Fruit fly (Drosophila melanogaster) whole organism, embryonic: ENCODE measurements around the gene Syt1.

ENCODE experiments used
- Aef1 ChIP-seq: fragments of 200-800 bp; sonication (Bioruptor generic); IDR thresholded peaks from 3 replicates; pipeline ENCODE4 v1.3.6; 2022; ENCODE audit warnings: missing biosample characterization, missing genetic modification characterization
- Antp ChIP-seq: fragments of 200-800 bp; sonication (Bioruptor generic); optimal IDR thresholded peaks from 3 replicates; lab custom pipeline; 2016; ENCODE audit warnings: missing biosample characterization, missing genetic modification characterization
- Bteb2 ChIP-seq: fragments of 200-800 bp; sonication (Bioruptor generic); optimal IDR thresholded peaks from 2 replicates; lab custom pipeline; 2016; ENCODE audit warnings: missing biosample characterization, missing genetic modification characterization
- CG10147 ChIP-seq: fragments of 200-800 bp; sonication (Bioruptor generic); optimal IDR thresholded peaks from 2 replicates; lab custom pipeline; 2019; ENCODE audit warnings: missing biosample characterization, mild to moderate bottlenecking, missing genetic modification characterization, moderate library complexity
- CG11247 ChIP-seq: fragments of 200-800 bp; sonication (Bioruptor generic); IDR thresholded peaks from 2 replicates; pipeline ENCODE4 v1.3.6; 2022; ENCODE audit warnings: missing biosample characterization, missing genetic modification characterization
- CG12391 ChIP-seq: fragments of 200-800 bp; sonication (Bioruptor generic); optimal IDR thresholded peaks from 3 replicates; lab custom pipeline; 2018; ENCODE audit warnings: missing biosample characterization, mild to moderate bottlenecking, missing genetic modification characterization, moderate library complexity
- CG12744 ChIP-seq: fragments of 200-800 bp; sonication (Bioruptor generic); optimal IDR thresholded peaks from 2 replicates; lab custom pipeline; 2016; ENCODE audit warnings: missing biosample characterization, missing genetic modification characterization
- CG13624 ChIP-seq: fragments of 200-800 bp; sonication (Bioruptor generic); optimal IDR thresholded peaks from 2 replicates; lab custom pipeline; 2016; ENCODE audit warnings: missing biosample characterization, missing genetic modification characterization
- CG15073 ChIP-seq: fragments of 200-800 bp; sonication (Bioruptor generic); optimal IDR thresholded peaks from 2 replicates; lab custom pipeline; 2016; ENCODE audit warnings: missing biosample characterization, missing genetic modification characterization
- CG18262 ChIP-seq: fragments of 200-800 bp; optimal IDR thresholded peaks from 3 replicates; lab custom pipeline; 2019; ENCODE audit warnings: missing biosample characterization, mild to moderate bottlenecking, missing genetic modification characterization, moderate library complexity
- CG3995 ChIP-seq: fragments of 200-800 bp; sonication (Bioruptor generic); optimal IDR thresholded peaks from 3 replicates; lab custom pipeline; 2016; ENCODE audit warnings: missing biosample characterization, missing genetic modification characterization
- CG5953 ChIP-seq: fragments of 200-800 bp; sonication (Bioruptor generic); IDR thresholded peaks from 2 replicates; pipeline ENCODE4 v1.3.6; 2022; ENCODE audit warnings: missing biosample characterization, missing genetic modification characterization
- CG6254 ChIP-seq: fragments of 200-800 bp; sonication (Bioruptor generic); optimal IDR thresholded peaks from 3 replicates; lab custom pipeline; 2017; ENCODE audit warnings: mild to moderate bottlenecking, missing biosample characterization, missing genetic modification reagents, missing genetic modification characterization
- CG6689 ChIP-seq: fragments of 200-800 bp; sonication (Bioruptor generic); IDR thresholded peaks from 2 replicates; pipeline ENCODE4 v1.3.6; 2022; ENCODE audit warnings: missing biosample characterization, missing genetic modification characterization
- CG7745 ChIP-seq: fragments of 200-800 bp; sonication (Bioruptor generic); optimal IDR thresholded peaks from 2 replicates; lab custom pipeline; 2018; ENCODE audit warnings: missing biosample characterization, mild to moderate bottlenecking, missing genetic modification characterization, moderate library complexity
- CG7786 ChIP-seq: fragments of 200-800 bp; sonication (Bioruptor generic); optimal IDR thresholded peaks from 2 replicates; lab custom pipeline; 2016; ENCODE audit warnings: missing biosample characterization, missing genetic modification characterization
- CG7839 ChIP-seq: fragments of 200-800 bp; sonication (Bioruptor generic); optimal IDR thresholded peaks from 3 replicates; lab custom pipeline; 2018; ENCODE audit warnings: missing biosample characterization, mild to moderate bottlenecking, missing genetic modification characterization, moderate library complexity
- CG8765 ChIP-seq: fragments of 200-800 bp; sonication (Bioruptor generic); IDR thresholded peaks from 2 replicates; pipeline ENCODE4 v1.3.6; 2022; ENCODE audit warnings: missing biosample characterization, missing genetic modification characterization
- CG8944 ChIP-seq: fragments of 200-800 bp; sonication (Bioruptor generic); optimal IDR thresholded peaks from 3 replicates; lab custom pipeline; 2016; ENCODE audit warnings: missing biosample characterization, missing genetic modification characterization
- CG9437 ChIP-seq: fragments of 200-800 bp; sonication (Bioruptor generic); optimal IDR thresholded peaks from 2 replicates; lab custom pipeline; 2018; ENCODE audit warnings: missing biosample characterization, mild to moderate bottlenecking, missing genetic modification characterization
- CG9932 ChIP-seq: fragments of 200-800 bp; sonication (Bioruptor generic); IDR thresholded peaks from 2 replicates; pipeline ENCODE4 v1.3.6; 2022; ENCODE audit warnings: missing biosample characterization, missing genetic modification characterization
- CHES-1-like ChIP-seq: fragments of 200-800 bp; sonication (Bioruptor generic); optimal IDR thresholded peaks from 2 replicates; lab custom pipeline; 2016; ENCODE audit warnings: missing biosample characterization, missing genetic modification characterization
- Camta ChIP-seq: fragments of 200-800 bp; sonication (Bioruptor generic); optimal IDR thresholded peaks from 2 replicates; lab custom pipeline; 2016; ENCODE audit warnings: missing biosample characterization, missing genetic modification characterization
- ERR ChIP-seq: fragments of 200-800 bp; sonication (Bioruptor generic); optimal IDR thresholded peaks from 2 replicates; lab custom pipeline; 2016; ENCODE audit warnings: missing biosample characterization, missing genetic modification characterization
- HLH54F ChIP-seq: fragments of 200-800 bp; sonication (Bioruptor generic); optimal IDR thresholded peaks from 3 replicates; lab custom pipeline; 2016; ENCODE audit warnings: missing biosample characterization, missing genetic modification characterization
- Hand ChIP-seq: fragments of 200-800 bp; sonication (Bioruptor generic); optimal IDR thresholded peaks from 2 replicates; lab custom pipeline; 2017; ENCODE audit warnings: mild to moderate bottlenecking, missing biosample characterization, missing genetic modification reagents, missing genetic modification characterization
- Mrtf ChIP-seq: fragments of 200-800 bp; sonication (Bioruptor generic); IDR thresholded peaks from 3 replicates; pipeline ENCODE4 v1.3.6; 2022; ENCODE audit warnings: missing biosample characterization, missing genetic modification characterization
- Scr ChIP-seq: fragments of 200-800 bp; sonication (Bioruptor generic); IDR thresholded peaks from 2 replicates; pipeline ENCODE4 v1.3.6; 2022; ENCODE audit warnings: missing biosample characterization, missing genetic modification characterization; ENCODE audit not compliant: partially characterized antibody
- Ssrp ChIP-seq: fragments of 200-800 bp; sonication (Bioruptor generic); optimal IDR thresholded peaks from 2 replicates; lab custom pipeline; 2018; ENCODE audit warnings: missing biosample characterization, mild to moderate bottlenecking, missing genetic modification characterization, moderate library complexity
- Stat92E ChIP-seq, 3 experiments: fragments of >200 bp in 2 of 3; fragments of 200-800 bp in 1 of 3; sonication (Bioruptor generic) in 1 of 3; optimal IDR thresholded peaks; 2 replicates each; lab custom pipeline; 2017 to 2019; ENCODE audit warnings: missing biosample characterization in 3 of 3, missing genetic modification characterization in 3 of 3, mild to moderate bottlenecking in 1 of 3, moderate library complexity in 1 of 3
- YL-1 ChIP-seq: fragments of 200-800 bp; sonication (Bioruptor generic); optimal IDR thresholded peaks from 3 replicates; lab custom pipeline; 2017; ENCODE audit warnings: missing biosample characterization, mild to moderate bottlenecking, missing genetic modification characterization
- al ChIP-seq: fragments of 200-800 bp; sonication (Bioruptor generic); IDR thresholded peaks from 2 replicates; pipeline ENCODE4 v1.3.6; 2022; ENCODE audit warnings: missing biosample characterization, missing genetic modification characterization
- bbx ChIP-seq: fragments of 200-800 bp; sonication (Bioruptor generic); IDR thresholded peaks from 2 replicates; pipeline ENCODE4 v1.3.6; 2022; ENCODE audit warnings: missing biosample characterization, missing genetic modification characterization; ENCODE audit not compliant: partially characterized antibody
- bigmax ChIP-seq: fragments of 200-800 bp; sonication (Bioruptor generic); optimal IDR thresholded peaks from 2 replicates; lab custom pipeline; 2018; ENCODE audit warnings: missing biosample characterization, mild to moderate bottlenecking, missing genetic modification characterization
- croc ChIP-seq: fragments of 200-800 bp; sonication (Bioruptor generic); conservative IDR thresholded peaks from 3 replicates; pipeline ENCODE4 v1.3.6; 2022; ENCODE audit warnings: missing biosample characterization, missing genetic modification characterization
- ems ChIP-seq: fragments of 200-800 bp; sonication (Bioruptor generic); optimal IDR thresholded peaks from 3 replicates; lab custom pipeline; 2016; ENCODE audit warnings: missing biosample characterization, missing genetic modification characterization
- ftz-f1 ChIP-seq: fragments of 200-800 bp; sonication (Bioruptor generic); optimal IDR thresholded peaks from 2 replicates; lab custom pipeline; 2016; ENCODE audit warnings: missing biosample characterization, missing genetic modification characterization
- gem ChIP-seq: fragments of 200-800 bp; sonication (Bioruptor generic); optimal IDR thresholded peaks from 2 replicates; lab custom pipeline; 2019; ENCODE audit warnings: missing biosample characterization, mild to moderate bottlenecking, missing genetic modification characterization, moderate library complexity
- grn ChIP-seq: fragments of 200-800 bp; sonication (Bioruptor generic); optimal IDR thresholded peaks from 3 replicates; lab custom pipeline; 2017; ENCODE audit warnings: missing biosample characterization, missing genetic modification characterization
- h ChIP-seq: fragments of >200 bp; optimal IDR thresholded peaks from 2 replicates; lab custom pipeline; 2017
- ind ChIP-seq: fragments of 200-800 bp; sonication (Bioruptor generic); optimal IDR thresholded peaks from 3 replicates; lab custom pipeline; 2016; ENCODE audit warnings: missing biosample characterization, missing genetic modification characterization
- klu ChIP-seq: fragments of 200-800 bp; sonication (Bioruptor generic); IDR thresholded peaks from 2 replicates; pipeline ENCODE4 v1.3.6; 2022; ENCODE audit warnings: missing biosample characterization, missing genetic modification characterization
- lmd ChIP-seq: fragments of 200-800 bp; sonication (Bioruptor generic); IDR thresholded peaks from 2 replicates; pipeline ENCODE4 v1.3.6; 2022; ENCODE audit warnings: missing biosample characterization, missing genetic modification characterization
- lov ChIP-seq, 2 experiments: fragments of 200-800 bp in 1 of 2; fragments of >200 bp in 1 of 2; sonication (Bioruptor generic) in 1 of 2; IDR thresholded peaks in 1 of 2; optimal IDR thresholded peaks in 1 of 2; 2 replicates in 1 of 2; 3 replicates in 1 of 2; pipeline versions ENCODE4 v1.3.6 to Lab custom; 2017 to 2022; ENCODE audit warnings: missing biosample characterization in 1 of 2, missing genetic modification characterization in 1 of 2
- luna ChIP-seq: fragments of 200-800 bp; sonication (Bioruptor generic); optimal IDR thresholded peaks from 2 replicates; lab custom pipeline; 2016; ENCODE audit warnings: missing biosample characterization, missing genetic modification characterization
- odd ChIP-seq: fragments of 200-800 bp; sonication (Bioruptor generic); optimal IDR thresholded peaks from 2 replicates; lab custom pipeline; 2017; ENCODE audit warnings: missing biosample characterization, mild to moderate bottlenecking, missing genetic modification characterization
- pfk ChIP-seq: fragments of 200-800 bp; sonication (Bioruptor generic); optimal IDR thresholded peaks from 2 replicates; lab custom pipeline; 2018; ENCODE audit warnings: missing biosample characterization, mild to moderate bottlenecking, missing genetic modification characterization, moderate library complexity
- pho ChIP-seq: fragments of 200-800 bp; sonication (Bioruptor generic); optimal IDR thresholded peaks from 2 replicates; lab custom pipeline; 2016; ENCODE audit warnings: missing biosample characterization, missing genetic modification characterization
- repo ChIP-seq: fragments of 200-800 bp; sonication (Bioruptor generic); optimal IDR thresholded peaks from 2 replicates; lab custom pipeline; 2016; ENCODE audit warnings: missing biosample characterization, missing genetic modification characterization
- row ChIP-seq: fragments of 200-800 bp; sonication (Bioruptor generic); IDR thresholded peaks from 3 replicates; pipeline ENCODE4 v1.3.6; 2022; ENCODE audit warnings: missing biosample characterization, missing genetic modification characterization
- run ChIP-seq: fragments of 200-800 bp; sonication (Bioruptor generic); optimal IDR thresholded peaks from 3 replicates; lab custom pipeline; 2018; ENCODE audit warnings: missing biosample characterization, mild to moderate bottlenecking, missing genetic modification characterization
- sisA ChIP-seq: fragments of 200-800 bp; sonication (Bioruptor generic); IDR thresholded peaks from 2 replicates; pipeline ENCODE4 v1.3.6; 2022; ENCODE audit warnings: missing biosample characterization, missing genetic modification characterization

Syt1 gene

DNA sequence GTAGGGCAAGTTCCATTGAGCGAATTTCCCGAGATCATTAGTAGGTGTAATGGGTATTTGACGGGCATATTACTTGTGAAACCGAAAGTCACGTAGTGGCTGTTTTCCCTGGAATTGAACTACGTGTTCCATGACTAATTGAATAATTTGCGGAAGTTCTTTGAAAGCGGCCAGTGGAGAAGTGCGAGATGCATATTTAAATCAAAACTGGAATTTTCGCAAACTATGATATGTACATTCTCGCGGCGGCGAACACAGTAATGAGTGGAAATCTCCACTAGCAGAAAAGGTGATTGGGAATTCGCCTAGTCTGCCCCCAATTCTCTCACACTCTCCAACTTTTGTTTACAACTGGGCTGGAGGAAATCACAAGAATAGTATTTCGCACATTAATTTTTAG is 64.8 kb downstream of the Syt1 start (continued):
- TF ChIP-seq CG8944 = no peak
- TF ChIP-seq HLH54F (GFP tag; lab: Kevin White, UChicago) = peak; percentile 35
- TF ChIP-seq Stat92E (GFP tag; optimal IDR thresholded peaks at IDR 0.05; lab: Kevin White, UChicago) = no peak
- peak; percentile 37 for TF ChIP-seq CG10147
- no peak for TF ChIP-seq ems (GFP tag; lab: Kevin White, UChicago)
- TF ChIP-seq YL-1 (GFP tag; lab: Kevin White, UChicago) = no peak
- TF ChIP-seq CG15073 (GFP tag; lab: Kevin White, UChicago) = no peak
- TF ChIP-seq Hand (GFP tag; lab: Kevin White, UChicago) = no peak
- TF ChIP-seq gem (tag; lab: Kevin White, UChicago) = no peak
- no peak for TF ChIP-seq CG12391
- TF ChIP-seq CG9437 (GFP tag; lab: Kevin White, UChicago) = no peak
- TF ChIP-seq CG11247 (GFP tag; lab: Robert Waterston, UW) = no peak
- no peak for TF ChIP-seq bigmax (GFP tag; lab: Kevin White, UChicago)
- TF ChIP-seq CG12744 = no peak
- TF ChIP-seq CG7745 (tag; lab: Kevin White, UChicago) = no peak
- TF ChIP-seq repo (GFP tag; lab: Kevin White, UChicago) = no peak
- TF ChIP-seq croc = no peak
- no peak for TF ChIP-seq CG6254
- no peak for TF ChIP-seq bbx (GFP tag; lab: Robert Waterston, UW)
- TF ChIP-seq CG9932 (GFP tag; lab: Robert Waterston, UW) = peak; percentile 59
- TF ChIP-seq ERR (GFP tag; lab: Kevin White, UChicago) = no peak
- 0 out of 2 replicates have a peak, but pooled peaks have one; percentile 11 for TF ChIP-seq CG6689 (GFP tag; lab: Robert Waterston, UW)
- no peak for TF ChIP-seq lov (optimal IDR thresholded peaks at IDR 0.05; lab: Kevin White, UChicago)
- TF ChIP-seq lov (GFP tag; IDR thresholded peaks at IDR 0.05; lab: Robert Waterston, UW) = no peak
- no peak for TF ChIP-seq CG8765 (GFP tag; lab: Robert Waterston, UW)
- no peak for TF ChIP-seq h (lab: Kevin White, UChicago)
- peak; percentile 12 for TF ChIP-seq luna (GFP tag; lab: Kevin White, UChicago)
- TF ChIP-seq klu (GFP tag; lab: Robert Waterston, UW) = 0 out of 2 replicates have a peak, but pooled peaks have one; percentile 29
- no peak for TF ChIP-seq Mrtf (GFP tag; lab: Robert Waterston, UW)
- TF ChIP-seq CG7839 (tag; lab: Kevin White, UChicago) = no peak
- no peak for TF ChIP-seq odd (GFP tag; lab: Kevin White, UChicago)
- TF ChIP-seq lmd = no peak
- peak; percentile 21 for TF ChIP-seq CG7786 (GFP tag; lab: Kevin White, UChicago)
- TF ChIP-seq al (GFP tag; lab: Robert Waterston, UW) = peak; percentile 56; the same call in 1 of the 2 replicates
- TF ChIP-seq Bteb2 (GFP tag; lab: Kevin White, UChicago) = no peak
- no peak for TF ChIP-seq Ssrp (tag; lab: Kevin White, UChicago)
- peak; percentile 44 for TF ChIP-seq pho (GFP tag; lab: Kevin White, UChicago)
- no peak for TF ChIP-seq Scr (GFP tag; lab: Robert Waterston, UW)
- TF ChIP-seq CG13624 (GFP tag; lab: Kevin White, UChicago) = peak; percentile 11
- no peak for TF ChIP-seq pfk (GFP tag; lab: Kevin White, UChicago)
- TF ChIP-seq row (GFP tag; lab: Robert Waterston, UW) = 0 out of 3 replicates have a peak, but pooled peaks have one; percentile 43
- TF ChIP-seq grn (GFP tag; lab: Kevin White, UChicago) = no peak
- no peak for TF ChIP-seq run (tag; lab: Kevin White, UChicago)
- no peak for TF ChIP-seq CG18262 (tag; lab: Kevin White, UChicago)
- no peak for TF ChIP-seq CG5953 (GFP tag; lab: Robert Waterston, UW)
- TF ChIP-seq Camta (GFP tag; lab: Kevin White, UChicago) = no peak
- peak; percentile 11 for TF ChIP-seq Antp
- TF ChIP-seq ind (GFP tag; lab: Kevin White, UChicago) = no peak
- peak; percentile 12 for TF ChIP-seq CHES-1-like (GFP tag; lab: Kevin White, UChicago)
- no peak for TF ChIP-seq ftz-f1 (GFP tag; lab: Kevin White, UChicago)
- TF ChIP-seq CG3995 (GFP tag; lab: Kevin White, UChicago) = no peak
- no peak for TF ChIP-seq Aef1 (GFP tag; lab: Robert Waterston, UW)
- 0 out of 2 replicates have a peak, but pooled peaks have one; percentile 7 for TF ChIP-seq sisA (GFP tag; lab: Robert Waterston, UW)
